Worm (Caenorhabditis elegans): ENCODE measurements around the gene C04G6.13.

The C04G6.13 gene

DNA sequence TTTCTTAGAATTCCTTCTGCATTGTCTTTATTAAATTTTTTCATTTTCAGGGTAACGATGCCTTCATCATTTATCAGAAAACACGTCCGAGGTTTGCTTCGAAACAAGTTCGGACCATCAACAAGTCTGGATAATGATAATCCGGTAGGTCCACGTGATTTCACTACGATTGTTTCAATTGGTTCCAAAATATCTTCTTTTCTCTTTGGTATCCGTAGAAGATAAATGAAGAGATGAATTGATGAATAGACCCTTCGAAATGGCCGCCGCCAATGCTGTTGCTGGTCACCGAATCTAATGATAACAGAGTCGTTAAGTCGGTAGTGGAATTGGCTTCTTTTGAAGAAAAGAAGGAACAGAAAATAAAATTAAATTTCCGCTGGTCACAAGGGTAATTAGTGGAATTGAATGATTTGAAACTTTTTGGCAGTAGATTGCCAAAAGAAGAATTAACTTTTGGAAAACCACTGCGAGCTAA is 44.1 kb upstream of the C04G6.13 start, which contains the start of gene F33G12.6:
TSS of gene F33G12.6 (plus strand) at position 51 of the 478 bp plus-strand sequence.
- TF ChIP-seq elt-1 (tag; optimal IDR thresholded peaks at IDR 0.05) (no peak), nhr-23 (tag; optimal IDR thresholded peaks at IDR 0.05) (no peak), nhr-6 (tag; optimal IDR thresholded peaks at IDR 0.05) (no peak), ama-1 (optimal IDR thresholded peaks at IDR 0.05) (no peak), nhr-10 (tag; optimal IDR thresholded peaks at IDR 0.05) (no peak), crh-2 (tag; optimal IDR thresholded peaks at IDR 0.05) (no peak), lsy-2 (tag; optimal IDR thresholded peaks at IDR 0.05) (peak in 1 of 2 experiments; percentile 31), mdl-1 (tag; optimal IDR thresholded peaks at IDR 0.05) (no peak), snpc-4 (tag; optimal IDR thresholded peaks at IDR 0.05) (no peak), nhr-21 (tag; optimal IDR thresholded peaks at IDR 0.05) (no peak), nhr-129 (tag; optimal IDR thresholded peaks at IDR 0.05) (peak; percentile 28), elt-3 (tag; optimal IDR thresholded peaks at IDR 0.05) (no peak)

DNA sequence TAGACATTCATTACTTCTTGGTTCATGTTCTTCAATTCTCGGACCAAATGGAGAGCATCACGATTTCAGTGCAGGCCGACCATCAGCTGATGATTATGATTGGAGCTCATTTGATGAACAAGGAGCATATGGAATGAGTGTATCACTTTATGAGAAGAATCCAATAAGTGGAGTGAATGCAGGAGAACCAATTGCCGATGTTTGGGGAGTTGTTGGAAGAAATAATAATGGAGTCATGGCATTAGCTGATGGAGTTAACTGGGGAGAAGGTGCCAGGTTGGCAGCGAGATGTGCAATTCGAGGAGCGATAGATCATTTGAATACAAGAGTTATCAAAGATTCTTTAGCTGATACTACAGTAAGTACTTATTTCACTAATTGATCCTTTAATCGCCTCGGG is 43.3 kb upstream of the C04G6.13 start:
- TF ChIP-seq fos-1 (tag; optimal IDR thresholded peaks at IDR 0.05) (no peak), dmd-4 (tag; optimal IDR thresholded peaks at IDR 0.05) (no peak), mbf-1 (tag; optimal IDR thresholded peaks at IDR 0.05) (no peak), lin-11 (tag; optimal IDR thresholded peaks at IDR 0.05) (no peak), blmp-1 (tag; optimal IDR thresholded peaks at IDR 0.05; ENCODE audit: insufficient read depth) (no peak), C34F6.9 (tag; optimal IDR thresholded peaks at IDR 0.05) (no peak), unc-55 (GFP tag; optimal IDR thresholded peaks at IDR 0.05) (no peak)

DNA sequence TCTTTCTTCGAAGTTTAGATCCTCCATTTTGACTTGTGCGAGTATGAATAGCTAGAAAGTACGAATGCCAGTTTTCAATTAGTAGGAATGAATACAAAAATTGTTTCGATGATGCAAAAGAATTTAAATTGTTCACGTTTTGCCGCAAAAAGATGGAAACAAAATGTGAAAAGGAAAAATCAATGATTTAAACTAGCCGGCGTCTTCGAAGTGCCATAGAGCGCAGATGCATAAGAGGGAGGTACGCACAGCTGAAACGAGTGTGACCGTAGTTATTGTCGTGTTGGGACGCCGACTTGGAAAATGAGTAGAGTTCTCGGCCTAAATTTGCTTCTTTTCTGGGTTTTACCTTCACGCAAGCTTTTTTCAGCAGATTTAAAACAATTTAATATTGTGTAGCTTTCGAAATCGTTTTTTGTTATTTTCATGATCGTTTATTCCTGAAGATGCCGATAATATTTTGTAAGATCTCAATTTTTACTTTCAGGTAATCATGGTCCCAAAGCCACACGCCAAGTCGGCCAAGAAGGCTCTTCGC is 38.8 kb upstream of the C04G6.13 start, which contains the start of the genes ify-1 and rpl-22:
TSS of gene ify-1 (minus strand) at position 51 of the 538 bp plus-strand sequence.
TSS of gene rpl-22 (plus strand) at position 488 of the 538 bp plus-strand sequence.
- TF ChIP-seq elt-3 (tag; optimal IDR thresholded peaks at IDR 0.05) (no peak), nhr-6 (tag; optimal IDR thresholded peaks at IDR 0.05) (peak; percentile 89), unc-55 (GFP tag; optimal IDR thresholded peaks at IDR 0.05) (peak; percentile 99), gmeb-1 (tag; optimal IDR thresholded peaks at IDR 0.05) (peak; percentile 95), nhr-77 (tag; optimal IDR thresholded peaks at IDR 0.05) (peak; percentile 76), fos-1 (tag; optimal IDR thresholded peaks at IDR 0.05) (peak; percentile 83), unc-39 (tag; optimal IDR thresholded peaks at IDR 0.05) (no peak), F13H6.1 (tag; optimal IDR thresholded peaks at IDR 0.05) (peak; percentile 92), mbf-1 (tag; optimal IDR thresholded peaks at IDR 0.05) (no peak), lin-11 (tag; optimal IDR thresholded peaks at IDR 0.05) (peak; percentile 96), nhr-129 (tag; optimal IDR thresholded peaks at IDR 0.05) (peak; percentile 98), sma-3 (GFP tag; optimal IDR thresholded peaks at IDR 0.05) (peak; percentile 94), lsy-2 (tag; optimal IDR thresholded peaks at IDR 0.05) (peak; percentile 98 to 100), crh-2 (tag; optimal IDR thresholded peaks at IDR 0.05) (peak; percentile 98), ZK546.5 (tag; optimal IDR thresholded peaks at IDR 0.05) (peak; percentile 83), zag-1 (tag; optimal IDR thresholded peaks at IDR 0.05) (peak; percentile 78), R02D3.7 (tag; optimal IDR thresholded peaks at IDR 0.05) (peak; percentile 43), ceh-16 (tag; optimal IDR thresholded peaks at IDR 0.05) (peak; percentile 71), nhr-11 (tag; optimal IDR thresholded peaks at IDR 0.05) (peak; percentile 37), sem-4 (tag; optimal IDR thresholded peaks at IDR 0.05) (peak; percentile 93), elt-1 (tag; optimal IDR thresholded peaks at IDR 0.05) (no peak), nhr-25 (tag; optimal IDR thresholded peaks at IDR 0.05) (peak; percentile 95), ama-1 (optimal IDR thresholded peaks at IDR 0.05) (peak; percentile 71), nhr-10 (tag; optimal IDR thresholded peaks at IDR 0.05) (peak; percentile 34), blmp-1 (tag; optimal IDR thresholded peaks at IDR 0.05; ENCODE audit: insufficient read depth) (peak; percentile 86), dmd-4 (tag; optimal IDR thresholded peaks at IDR 0.05) (no peak), nhr-21 (tag; optimal IDR thresholded peaks at IDR 0.05) (peak; percentile 94), lin-13 (GFP tag; optimal IDR thresholded peaks at IDR 0.05) (peak; percentile 95), snpc-4 (tag; optimal IDR thresholded peaks at IDR 0.05) (peak; percentile 94), mdl-1 (tag; optimal IDR thresholded peaks at IDR 0.05) (peak in 1 of 2 experiments; percentile 51), Y55F3AM.14 (GFP tag; optimal IDR thresholded peaks at IDR 0.05) (peak; percentile 28), ztf-1 (GFP tag; conservative IDR thresholded peaks at IDR 0.05) (no peak), mab-5 (tag; optimal IDR thresholded peaks at IDR 0.05) (peak; percentile 90), egl-27 (tag; optimal IDR thresholded peaks at IDR 0.05) (peak; percentile 39), skn-1 (tag; optimal IDR thresholded peaks at IDR 0.05) (no peak), peb-1 (tag; optimal IDR thresholded peaks at IDR 0.05) (no peak), C34F6.9 (tag; optimal IDR thresholded peaks at IDR 0.05) (peak; percentile 96), ceh-82 (tag; optimal IDR thresholded peaks at IDR 0.05) (peak; percentile 73), alr-1 (tag; optimal IDR thresholded peaks at IDR 0.05) (no peak), ztf-4 (tag; optimal IDR thresholded peaks at IDR 0.05) (peak; percentile 90), sma-9 (GFP tag; optimal IDR thresholded peaks at IDR 0.05) (peak; percentile 94), sma-9 (tag; optimal IDR thresholded peaks at IDR 0.05) (no peak), unc-62 (GFP tag; optimal IDR thresholded peaks at IDR 0.05) (peak; percentile 47)
